Worm (Caenorhabditis elegans) whole organism, L3 larva: Measurements from ENCODE around the gene F47B8.4.
"Not testable (repeated sequence)": the region's sequence is repeated elsewhere in the genome, so short reads cannot be mapped to it uniquely, and the experiment has no call there.

Source experiments
- R02D3.7 ChIP-seq: fragments of 150-350 bp; optimal IDR thresholded peaks from 2 replicates; lab custom pipeline; 2014; ENCODE audit warnings: missing biosample characterization, missing genetic modification characterization
- ZK546.5 ChIP-seq: sonication (generic microtip); optimal IDR thresholded peaks from 2 replicates; lab custom pipeline; 2017; ENCODE audit warnings: missing biosample characterization, missing genetic modification characterization
- ama-1 ChIP-seq: fragments of 150-350 bp; optimal IDR thresholded peaks from 2 replicates; lab custom pipeline; 2018
- ceh-16 ChIP-seq: sonication (generic microtip); optimal IDR thresholded peaks from 2 replicates; lab custom pipeline; 2017; ENCODE audit warnings: missing biosample characterization, missing genetic modification characterization
- ceh-82 ChIP-seq: fragments of 150-350 bp; optimal IDR thresholded peaks from 2 replicates; lab custom pipeline; 2014; ENCODE audit warnings: missing biosample characterization, missing genetic modification characterization
- ceh-9 ChIP-seq: sonication (generic microtip); optimal IDR thresholded peaks from 2 replicates; lab custom pipeline; 2018; ENCODE audit warnings: missing biosample characterization, missing genetic modification characterization
- elt-1 ChIP-seq: fragments of 150-350 bp; optimal IDR thresholded peaks from 2 replicates; lab custom pipeline; 2014; ENCODE audit warnings: missing biosample characterization, missing genetic modification characterization
- elt-2 ChIP-seq: sonication (generic microtip); optimal IDR thresholded peaks from 2 replicates; lab custom pipeline; 2016; ENCODE audit warnings: missing genetic modification reagents, mild to moderate bottlenecking, missing genetic modification characterization, missing compliant biosample characterization
- eor-1 ChIP-seq, 2 experiments: fragments of 150-350 bp; optimal IDR thresholded peaks; 2 replicates each; lab custom pipeline; 2014 to 2018; ENCODE audit warnings: missing biosample characterization in 2 of 2, missing genetic modification characterization in 2 of 2
- fkh-10 ChIP-seq: sonication (generic microtip); optimal IDR thresholded peaks from 2 replicates; lab custom pipeline; 2017; ENCODE audit warnings: missing biosample characterization, missing genetic modification reagents, missing genetic modification characterization
- fkh-2 ChIP-seq: fragments of 150-350 bp; optimal IDR thresholded peaks from 2 replicates; lab custom pipeline; 2014; ENCODE audit warnings: missing biosample characterization, missing genetic modification reagents, missing genetic modification characterization
- fos-1 ChIP-seq: fragments of 150-350 bp; optimal IDR thresholded peaks from 2 replicates; lab custom pipeline; 2014; ENCODE audit warnings: missing biosample characterization, missing genetic modification characterization
- hmg-11 ChIP-seq: sonication (generic microtip); optimal IDR thresholded peaks from 2 replicates; lab custom pipeline; 2016; ENCODE audit warnings: missing genetic modification characterization, missing compliant biosample characterization
- jun-1 ChIP-seq: fragments of 150-350 bp; optimal IDR thresholded peaks from 2 replicates; lab custom pipeline; 2014; ENCODE audit warnings: missing biosample characterization, missing genetic modification reagents, missing genetic modification characterization
- lin-15B ChIP-seq: fragments of 150-350 bp; optimal IDR thresholded peaks from 2 replicates; lab custom pipeline; 2014; ENCODE audit warnings: missing biosample characterization, missing genetic modification characterization
- lsy-12 ChIP-seq: sonication (generic microtip); optimal IDR thresholded peaks from 2 replicates; lab custom pipeline; 2016; ENCODE audit warnings: mild to moderate bottlenecking, missing genetic modification characterization, missing compliant biosample characterization
- mml-1 ChIP-seq: fragments of 150-350 bp; sonication (generic microtip); optimal IDR thresholded peaks from 3 replicates; lab custom pipeline; 2014; ENCODE audit warnings: missing biosample characterization, missing genetic modification characterization
- nfya-1 ChIP-seq: sonication (generic microtip); optimal IDR thresholded peaks from 2 replicates; lab custom pipeline; 2017; ENCODE audit warnings: missing genetic modification characterization, mild to moderate bottlenecking, missing compliant biosample characterization, antibody characterized with exemption, moderate library complexity; ENCODE audit not compliant: insufficient read depth
- nhr-12 ChIP-seq: fragments of 150-350 bp; optimal IDR thresholded peaks from 2 replicates; lab custom pipeline; 2014; ENCODE audit warnings: missing biosample characterization, missing genetic modification characterization
- nhr-23 ChIP-seq: fragments of 150-350 bp; optimal IDR thresholded peaks from 2 replicates; lab custom pipeline; 2014; ENCODE audit warnings: missing biosample characterization, missing genetic modification reagents, missing genetic modification characterization
- nhr-237 ChIP-seq: fragments of 150-350 bp; optimal IDR thresholded peaks from 2 replicates; lab custom pipeline; 2014; ENCODE audit warnings: missing biosample characterization, missing genetic modification characterization
- nhr-25 ChIP-seq: sonication (generic microtip); optimal IDR thresholded peaks from 2 replicates; lab custom pipeline; 2017; ENCODE audit warnings: missing biosample characterization, missing genetic modification characterization
- nhr-43 ChIP-seq: sonication (generic microtip); optimal IDR thresholded peaks from 2 replicates; lab custom pipeline; 2016; ENCODE audit warnings: mild to moderate bottlenecking, missing genetic modification characterization, missing compliant biosample characterization; ENCODE audit not compliant: poor library complexity, severe bottlenecking
- nhr-67 ChIP-seq: fragments of 150-350 bp; optimal IDR thresholded peaks from 2 replicates; lab custom pipeline; 2014; ENCODE audit warnings: missing biosample characterization, missing genetic modification characterization
- nhr-76 ChIP-seq: fragments of 150-350 bp; sonication (generic microtip); optimal IDR thresholded peaks from 5 replicates; lab custom pipeline; 2014; ENCODE audit warnings: missing biosample characterization, missing genetic modification characterization
- nhr-77 ChIP-seq: fragments of 150-350 bp; optimal IDR thresholded peaks from 2 replicates; lab custom pipeline; 2014; ENCODE audit warnings: missing biosample characterization, missing genetic modification characterization
- pqm-1 ChIP-seq: fragments of 150-350 bp; optimal IDR thresholded peaks from 2 replicates; lab custom pipeline; 2017; ENCODE audit warnings: missing biosample characterization, missing genetic modification characterization, inconsistent platforms
- sea-2 ChIP-seq: fragments of 150-350 bp; sonication (generic microtip); optimal IDR thresholded peaks from 4 replicates; lab custom pipeline; 2014; ENCODE audit warnings: missing biosample characterization, missing genetic modification reagents, missing genetic modification characterization
- tbx-2 ChIP-seq: sonication (generic microtip); optimal IDR thresholded peaks from 2 replicates; lab custom pipeline; 2016; ENCODE audit warnings: mild to moderate bottlenecking, missing genetic modification characterization, missing compliant biosample characterization
- unc-39 ChIP-seq: sonication (generic microtip); optimal IDR thresholded peaks from 4 replicates; lab custom pipeline; 2017; ENCODE audit warnings: missing biosample characterization, missing genetic modification characterization
- unc-62 ChIP-seq: fragments of 150-350 bp; sonication (generic microtip); optimal IDR thresholded peaks from 4 replicates; lab custom pipeline; 2014; ENCODE audit warnings: missing biosample characterization, missing genetic modification reagents, missing genetic modification characterization
- ztf-11 ChIP-seq: fragments of 150-350 bp; optimal IDR thresholded peaks from 2 replicates; lab custom pipeline; 2014; ENCODE audit warnings: missing biosample characterization, missing genetic modification characterization
- ztf-4 ChIP-seq: fragments of 150-350 bp; optimal IDR thresholded peaks from 2 replicates; lab custom pipeline; 2014; ENCODE audit warnings: missing biosample characterization, missing genetic modification characterization

Gene F47B8.4

DNA sequence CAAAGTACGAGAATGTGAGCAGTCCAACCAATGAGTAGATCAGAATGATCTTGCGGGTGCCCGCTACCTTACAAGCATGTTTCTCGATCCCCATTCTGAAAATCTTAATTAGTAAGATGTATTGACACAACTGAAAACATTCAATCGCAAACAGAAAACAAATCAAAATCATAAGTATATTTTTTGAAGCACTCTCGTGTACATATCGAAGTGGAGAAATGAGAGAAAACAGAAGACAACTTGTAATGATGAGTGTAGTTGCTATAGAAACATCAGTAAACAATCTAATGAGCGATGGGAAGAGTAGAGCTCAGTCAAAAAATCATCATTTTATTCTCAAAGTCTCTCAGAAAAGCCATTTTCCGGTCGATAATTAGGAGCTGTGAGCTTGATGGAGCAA, 11.8 kb downstream of the F47B8.4 start, which contains the start of gene F14D7.8:
F14D7.8 (minus strand) TSS at position 101 of the 400 bp plus-strand sequence.
- no peak for TF ChIP-seq nfya-1
- no peak for TF ChIP-seq lin-15B (tag; lab: Kevin White, UChicago)
- TF ChIP-seq nhr-76 (tag; lab: Kevin White, UChicago) = no peak
- TF ChIP-seq ceh-82 (tag; lab: Kevin White, UChicago) = no peak
- TF ChIP-seq ZK546.5 (tag; lab: Kevin White, UChicago) = no peak
- TF ChIP-seq hmg-11 (tag; lab: Kevin White, UChicago) = no peak
- no peak for TF ChIP-seq nhr-67 (tag; lab: Kevin White, UChicago)

DNA sequence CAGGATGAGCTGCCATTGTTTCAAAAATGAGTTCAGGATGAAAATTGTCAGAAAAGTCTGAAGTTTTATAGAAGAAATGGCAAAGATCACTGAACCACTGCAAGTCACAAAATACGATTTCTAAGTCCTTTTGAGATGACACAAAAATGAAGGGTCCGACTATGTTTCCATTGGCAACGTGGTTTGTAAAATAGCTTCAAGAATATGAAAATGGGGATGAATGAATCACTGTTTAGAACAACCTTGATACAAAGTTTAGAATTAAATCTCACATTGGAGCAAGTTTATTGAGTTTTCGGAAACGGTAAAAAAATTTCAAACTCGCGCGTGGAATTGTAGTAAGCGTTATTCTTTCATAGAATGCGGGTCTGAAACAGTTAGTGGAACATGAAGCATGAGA, 13.4 kb downstream of the F47B8.4 start, which contains the start of gene ddn-3:
ddn-3 (minus strand) TSS at position 101 of the 400 bp plus-strand sequence.
- TF ChIP-seq nhr-76 (tag; lab: Kevin White, UChicago) (no peak), nhr-43 (tag; lab: Kevin White, UChicago) (no peak), sea-2 (no peak), pqm-1 (tag; lab: Kevin White, UChicago) (no peak), nhr-77 (tag; lab: Kevin White, UChicago) (no peak), nhr-25 (tag; lab: Kevin White, UChicago) (no peak), nhr-12 (no peak), elt-2 (tag; lab: Kevin White, UChicago) (no peak), ztf-11 (no peak), nhr-237 (no peak), R02D3.7 (tag; lab: Kevin White, UChicago) (no peak), unc-39 (tag; lab: Kevin White, UChicago) (no peak), ama-1 (lab: Kevin White, UChicago) (no peak), lsy-12 (tag; lab: Kevin White, UChicago) (no peak), nhr-23 (tag; lab: Kevin White, UChicago) (no peak), ztf-4 (tag; lab: Kevin White, UChicago) (no peak), fkh-2 (tag; lab: Kevin White, UChicago) (no peak), unc-62 (GFP tag; lab: Kevin White, UChicago) (no peak), ceh-16 (tag; lab: Kevin White, UChicago) (no peak)
- TF ChIP-seq, all 47 proteins: peak for 0

ce11 chrV:14309632-14310031, 14.8 kb downstream of the F47B8.4 start, which contains the start of gene F14D7.14:
TSS of gene F14D7.14 (plus strand) at chrV:14309932.
- not testable (repeated sequence) for TF ChIP-seq ceh-9 (tag; lab: Kevin White, UChicago); nfya-1; tbx-2 (tag; lab: Kevin White, UChicago)

- not testable (repeated sequence) for TF ChIP-seq jun-1; elt-2 (tag; lab: Kevin White, UChicago); nhr-12
Observed at ce11 chrV:14308164-14308563, 16.3 kb downstream of the F47B8.4 start, which contains the start of gene spig-5. TSS of gene spig-5 (plus strand) at chrV:14308464.

DNA sequence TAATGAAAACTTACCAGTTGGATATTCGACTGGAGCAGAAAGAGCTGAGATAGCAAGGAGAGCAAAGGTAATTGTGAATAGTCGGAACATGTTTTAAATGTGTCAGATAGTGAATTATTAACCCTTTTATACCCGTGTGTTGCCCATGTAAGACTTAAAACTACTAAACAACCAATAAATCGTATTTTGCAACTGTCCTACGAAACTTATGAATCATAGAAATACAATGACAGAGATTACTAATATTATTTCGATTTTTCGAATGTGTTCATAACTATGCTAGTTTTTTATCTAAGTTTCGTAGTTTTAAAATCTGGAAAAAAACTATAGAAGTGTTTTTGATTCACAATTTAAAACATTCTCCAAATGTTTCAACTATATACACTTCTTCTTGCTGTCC, 17.7 kb downstream of the F47B8.4 start, which contains the start of gene spig-4:
spig-4 (minus strand) TSS at position 101 of the 400 bp plus-strand sequence.
- not testable (repeated sequence) for TF ChIP-seq elt-1; nhr-43 (tag; lab: Kevin White, UChicago); eor-1 (tag; optimal IDR thresholded peaks at IDR 0.05; lab: Kevin White, UChicago)

DNA sequence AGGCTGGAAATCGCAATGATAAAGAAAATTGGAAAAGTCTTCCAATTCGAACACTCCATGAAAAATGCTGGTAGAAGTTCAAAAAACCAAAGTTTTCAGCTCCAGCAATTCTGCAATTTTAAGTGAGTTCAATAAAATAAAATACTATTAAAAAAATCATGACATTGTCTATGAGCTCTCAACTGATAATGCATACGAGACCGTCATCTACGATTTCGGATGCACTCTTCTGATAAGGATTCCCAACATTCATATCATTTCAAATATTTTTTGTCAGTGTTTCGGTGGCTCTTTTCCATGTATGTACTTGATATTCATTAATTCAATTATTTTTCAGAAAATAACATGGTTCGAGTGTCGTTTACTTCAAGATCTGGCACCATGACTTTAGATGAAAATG, 23.4 kb downstream of the F47B8.4 start, which contains the start of gene F14D7.6:
F14D7.6 (plus strand) TSS at position 338 of the 400 bp plus-strand sequence.
- TF ChIP-seq pqm-1 (tag; lab: Kevin White, UChicago) (peak; percentile 33), mml-1 (tag; lab: Kevin White, UChicago) (no peak), fos-1 (tag; lab: Kevin White, UChicago) (no peak), elt-2 (tag; lab: Kevin White, UChicago) (peak; percentile 59), fkh-10 (GFP tag; lab: Kevin White, UChicago) (no peak)
